Worm (Caenorhabditis elegans) whole organism, mixed stage, embryonic: ENCODE data around the gene C11G6.2.

ENCODE experiments used
- ceh-39 ChIP-seq: fragments of 150-350 bp; optimal IDR thresholded peaks from 2 replicates; lab custom pipeline; 2014; ENCODE audit warnings: missing biosample characterization, missing genetic modification characterization
- elt-1 ChIP-seq: sonication (generic microtip); optimal IDR thresholded peaks from 2 replicates; lab custom pipeline; 2017; ENCODE audit warnings: missing genetic modification characterization, mild to moderate bottlenecking, missing compliant biosample characterization, antibody characterized with exemption, moderate library complexity, borderline replicate concordance; ENCODE audit not compliant: insufficient read depth
- lsy-2 ChIP-seq: fragments of 150-350 bp; optimal IDR thresholded peaks from 2 replicates; lab custom pipeline; 2014; ENCODE audit warnings: missing biosample characterization, missing genetic modification characterization
- nhr-12 ChIP-seq: fragments of 150-350 bp; optimal IDR thresholded peaks from 2 replicates; lab custom pipeline; 2014; ENCODE audit warnings: missing biosample characterization, missing genetic modification characterization
- nhr-237 ChIP-seq: fragments of 150-350 bp; optimal IDR thresholded peaks from 2 replicates; lab custom pipeline; 2014; ENCODE audit warnings: missing biosample characterization, missing genetic modification characterization
- nhr-76 ChIP-seq: sonication (generic microtip); optimal IDR thresholded peaks from 2 replicates; lab custom pipeline; 2017; ENCODE audit warnings: missing biosample characterization, missing genetic modification characterization
- ztf-11 ChIP-seq: fragments of 150-350 bp; optimal IDR thresholded peaks from 2 replicates; lab custom pipeline; 2014; ENCODE audit warnings: missing biosample characterization, missing genetic modification characterization

- TF ChIP-seq ztf-11 (tag; lab: Kevin White, UChicago) (no peak), nhr-12 (tag; lab: Kevin White, UChicago) (no peak), nhr-237 (tag; lab: Kevin White, UChicago) (no peak), ceh-39 (tag; lab: Kevin White, UChicago) (no peak), elt-1 (tag; lab: Kevin White, UChicago) (no peak), lsy-2 (tag; lab: Kevin White, UChicago) (no peak), nhr-76 (no peak)
Observed at ce11 chrX:16363637-16364036, 35.2 kb downstream of the C11G6.2 start.
